Worm (Caenorhabditis elegans) whole organism, young adult: ENCODE data around the gene C34C12.8.

Source experiments
- hmg-20 ChIP-seq: fragments of 200-800 bp; sonication (Bioruptor generic); IDR thresholded peaks from 2 replicates; pipeline ENCODE4 v1.3.6; 2022; ENCODE audit warnings: missing genetic modification reagents, missing genetic modification characterization, missing compliant biosample characterization
- nfyb-1 ChIP-seq: fragments of 200-800 bp; sonication (Bioruptor generic); IDR thresholded peaks from 2 replicates; pipeline ENCODE4 v1.3.6; 2022; ENCODE audit warnings: missing genetic modification reagents, missing genetic modification characterization, missing compliant biosample characterization
- pha-4 ChIP-seq: fragments of 150-350 bp; sonication (generic microtip); optimal IDR thresholded peaks from 2 replicates; lab custom pipeline; 2014; ENCODE audit warnings: missing biosample characterization, missing genetic modification reagents, missing genetic modification characterization
- zfh-2 ChIP-seq: fragments of 200-800 bp; sonication (Bioruptor generic); conservative IDR thresholded peaks from 2 replicates; pipeline ENCODE4 v1.3.6; 2022; ENCODE audit warnings: missing genetic modification reagents, missing genetic modification characterization, missing compliant biosample characterization

- TF ChIP-seq pha-4 (tag; lab: Kevin White, UChicago), result no peak
- TF ChIP-seq nfyb-1 (GFP tag; lab: Robert Waterston, UW), result peak; percentile 80
- TF ChIP-seq hmg-20 (GFP tag; lab: Robert Waterston, UW), result no peak
- no peak for TF ChIP-seq zfh-2 (GFP tag; lab: Robert Waterston, UW)
Measured at ce11 chrIII:3418906-3419305, 41.3 kb upstream of the C34C12.8 start.
